Worm (Caenorhabditis elegans) whole organism, L2 larva: ENCODE measurements around the gene fbxa-201.

Experiments
- F13H6.1 ChIP-seq: sonication (generic microtip); optimal IDR thresholded peaks from 2 replicates; lab custom pipeline; 2016; ENCODE audit warnings: missing genetic modification characterization, missing compliant biosample characterization
- R02D3.7 ChIP-seq: fragments of 150-350 bp; optimal IDR thresholded peaks from 2 replicates; lab custom pipeline; 2014; ENCODE audit warnings: missing biosample characterization, missing genetic modification characterization
- Y55F3AM.14 ChIP-seq: fragments of 200-800 bp; sonication (Bioruptor generic); optimal IDR thresholded peaks from 2 replicates; lab custom pipeline; 2018; ENCODE audit warnings: mild to moderate bottlenecking, missing genetic modification characterization, missing compliant biosample characterization
- ZK546.5 ChIP-seq: sonication (generic microtip); optimal IDR thresholded peaks from 2 replicates; lab custom pipeline; 2017; ENCODE audit warnings: missing biosample characterization, missing genetic modification characterization
- ama-1 ChIP-seq: fragments of 150-350 bp; optimal IDR thresholded peaks from 2 replicates; lab custom pipeline; 2018; ENCODE audit warnings: inconsistent platforms
- blmp-1 ChIP-seq: sonication (generic microtip); optimal IDR thresholded peaks from 2 replicates; lab custom pipeline; 2017; ENCODE audit warnings: missing genetic modification characterization, mild to moderate bottlenecking, missing compliant biosample characterization, antibody characterized with exemption, moderate library complexity; ENCODE audit not compliant: insufficient read depth
- ceh-82 ChIP-seq: fragments of 150-350 bp; optimal IDR thresholded peaks from 2 replicates; lab custom pipeline; 2014; ENCODE audit warnings: missing biosample characterization, missing genetic modification characterization
- crh-2 ChIP-seq: sonication (generic microtip); optimal IDR thresholded peaks from 2 replicates; lab custom pipeline; 2017; ENCODE audit warnings: missing biosample characterization, missing genetic modification characterization
- egl-27 ChIP-seq: sonication (generic microtip); optimal IDR thresholded peaks from 3 replicates; lab custom pipeline; 2017; ENCODE audit warnings: missing biosample characterization, missing genetic modification reagents, missing genetic modification characterization
- elt-1 ChIP-seq: fragments of 150-350 bp; optimal IDR thresholded peaks from 2 replicates; lab custom pipeline; 2014; ENCODE audit warnings: missing biosample characterization, missing genetic modification characterization
- fos-1 ChIP-seq: fragments of 150-350 bp; optimal IDR thresholded peaks from 2 replicates; lab custom pipeline; 2014; ENCODE audit warnings: missing biosample characterization, missing genetic modification characterization
- gmeb-1 ChIP-seq: fragments of 150-350 bp; optimal IDR thresholded peaks from 2 replicates; lab custom pipeline; 2014; ENCODE audit warnings: missing biosample characterization, missing genetic modification characterization
- lin-11 ChIP-seq: fragments of 150-350 bp; sonication (generic microtip); optimal IDR thresholded peaks from 2 replicates; lab custom pipeline; 2014; ENCODE audit warnings: missing biosample characterization, missing genetic modification characterization, inconsistent platforms, mixed read lengths
- lin-13 ChIP-seq: fragments of 150-350 bp; optimal IDR thresholded peaks from 2 replicates; lab custom pipeline; 2014; ENCODE audit warnings: missing biosample characterization, missing genetic modification reagents, missing genetic modification characterization
- mab-5 ChIP-seq: fragments of 150-350 bp; optimal IDR thresholded peaks from 2 replicates; lab custom pipeline; 2014; ENCODE audit warnings: missing biosample characterization, missing genetic modification characterization
- mdl-1 ChIP-seq, 2 experiments: fragments of 150-350 bp in 1 of 2; sonication (generic microtip) in 1 of 2; optimal IDR thresholded peaks; 2 replicates each; lab custom pipeline; 2017; ENCODE audit warnings: missing biosample characterization in 2 of 2, missing genetic modification characterization in 2 of 2
- nhr-11 ChIP-seq: fragments of 150-350 bp; optimal IDR thresholded peaks from 2 replicates; lab custom pipeline; 2014; ENCODE audit warnings: missing biosample characterization, missing genetic modification characterization
- nhr-12 ChIP-seq: fragments of 150-350 bp; optimal IDR thresholded peaks from 2 replicates; lab custom pipeline; 2014; ENCODE audit warnings: missing biosample characterization, missing genetic modification characterization
- nhr-129 ChIP-seq: fragments of 150-350 bp; optimal IDR thresholded peaks from 2 replicates; lab custom pipeline; 2014; ENCODE audit warnings: missing biosample characterization, missing genetic modification characterization
- nhr-237 ChIP-seq: fragments of 150-350 bp; optimal IDR thresholded peaks from 2 replicates; lab custom pipeline; 2014; ENCODE audit warnings: missing biosample characterization, missing genetic modification characterization
- nhr-25 ChIP-seq: fragments of 150-350 bp; sonication (generic microtip); optimal IDR thresholded peaks from 3 replicates; lab custom pipeline; 2014; ENCODE audit warnings: missing biosample characterization, missing genetic modification characterization
- nhr-77 ChIP-seq: fragments of 150-350 bp; optimal IDR thresholded peaks from 2 replicates; lab custom pipeline; 2014; ENCODE audit warnings: missing biosample characterization, missing genetic modification characterization
- sem-4 ChIP-seq: fragments of 150-350 bp; optimal IDR thresholded peaks from 2 replicates; lab custom pipeline; 2014; ENCODE audit warnings: missing biosample characterization, missing genetic modification reagents, missing genetic modification characterization
- skn-1 ChIP-seq: sonication (generic microtip); optimal IDR thresholded peaks from 2 replicates; lab custom pipeline; 2017; ENCODE audit warnings: missing biosample characterization, missing genetic modification characterization
- sma-3 ChIP-seq: sonication (generic microtip); optimal IDR thresholded peaks from 2 replicates; lab custom pipeline; 2016; ENCODE audit warnings: missing genetic modification reagents, missing genetic modification characterization, missing compliant biosample characterization
- sma-9 ChIP-seq, 2 experiments: fragments of 150-350 bp in 1 of 2; sonication (generic microtip) in 1 of 2; optimal IDR thresholded peaks; 2 replicates each; lab custom pipeline; 2014 to 2016; ENCODE audit warnings: missing genetic modification characterization in 2 of 2, mild to moderate bottlenecking in 1 of 2, missing biosample characterization in 1 of 2, missing compliant biosample characterization in 1 of 2, missing genetic modification reagents in 1 of 2, moderate library complexity in 1 of 2
- unc-55 ChIP-seq: fragments of 150-350 bp; sonication (generic microtip); optimal IDR thresholded peaks from 3 replicates; lab custom pipeline; 2014; ENCODE audit warnings: missing biosample characterization, missing genetic modification reagents, missing genetic modification characterization
- unc-62 ChIP-seq: fragments of 150-350 bp; optimal IDR thresholded peaks from 2 replicates; lab custom pipeline; 2014; ENCODE audit warnings: missing biosample characterization, missing genetic modification reagents, missing genetic modification characterization
- ztf-4 ChIP-seq: fragments of 150-350 bp; optimal IDR thresholded peaks from 2 replicates; lab custom pipeline; 2014; ENCODE audit warnings: missing biosample characterization, missing genetic modification characterization

The fbxa-201 gene

ce11 chrV:1968809-1969208 lies 6.3 kb upstream of the fbxa-201 start:
- TF ChIP-seq Y55F3AM.14 = no peak
- no peak for TF ChIP-seq nhr-237 (tag; lab: Kevin White, UChicago)
- TF ChIP-seq nhr-77 (tag; lab: Kevin White, UChicago) = no peak

ce11 chrV:1969228-1969627 lies 5.9 kb upstream of the fbxa-201 start, which contains the start of gene acs-3:
Gene acs-3, plus strand, starts transcription at chrV:1969528.
- TF ChIP-seq lin-13 (GFP tag; lab: Kevin White, UChicago) = no peak

- TF ChIP-seq elt-1 (no peak), nhr-25 (tag; lab: Kevin White, UChicago) (no peak), sem-4 (tag; lab: Kevin White, UChicago) (no peak), mab-5 (tag; lab: Kevin White, UChicago) (no peak), crh-2 (tag; lab: Kevin White, UChicago) (no peak), blmp-1 (tag; lab: Kevin White, UChicago) (no peak), gmeb-1 (tag; lab: Kevin White, UChicago) (no peak), nhr-237 (tag; lab: Kevin White, UChicago) (no peak), lin-13 (GFP tag; lab: Kevin White, UChicago) (no peak), F13H6.1 (tag; lab: Kevin White, UChicago) (no peak), ama-1 (lab: Kevin White, UChicago) (no peak), nhr-11 (tag; lab: Kevin White, UChicago) (no peak)
These were observed 5.5 kb upstream of the fbxa-201 start for ce11 chrV:1969690-1970089.

- TF ChIP-seq sma-9 (GFP tag; optimal IDR thresholded peaks at IDR 0.05; lab: Kevin White, UChicago) = no peak
- no peak for TF ChIP-seq sma-9 (tag; optimal IDR thresholded peaks at IDR 0.05; lab: Kevin White, UChicago)
These were observed 3.8 kb downstream of the fbxa-201 start, which contains the start of gene T08B1.4 for ce11 chrV:1978968-1979367. Gene T08B1.4, plus strand, starts transcription at chrV:1979268.

ce11 chrV:1986954-1987353 lies 11.8 kb downstream of the fbxa-201 start, which contains the start of gene T08B1.1:
Gene T08B1.1, minus strand, starts transcription at chrV:1987045.
- TF ChIP-seq egl-27 (tag; lab: Kevin White, UChicago) (no peak), elt-1 (no peak), nhr-12 (tag; lab: Kevin White, UChicago) (no peak), fos-1 (tag; lab: Kevin White, UChicago) (peak; percentile 55), crh-2 (tag; lab: Kevin White, UChicago) (peak; percentile 27)

- TF ChIP-seq ceh-82 (tag; lab: Kevin White, UChicago) (no peak), ztf-4 (tag; lab: Kevin White, UChicago) (no peak), nhr-129 (no peak), unc-55 (GFP tag; lab: Kevin White, UChicago) (no peak), skn-1 (tag; lab: Kevin White, UChicago) (peak; percentile 6), sem-4 (tag; lab: Kevin White, UChicago) (no peak), mdl-1 (tag; optimal IDR thresholded peaks at IDR 0.05; lab: Kevin White, UChicago) (no peak), nhr-11 (tag; lab: Kevin White, UChicago) (no peak), lin-13 (GFP tag; lab: Kevin White, UChicago) (no peak), crh-2 (tag; lab: Kevin White, UChicago) (peak; percentile 49), fos-1 (tag; lab: Kevin White, UChicago) (peak; percentile 58)
These were observed 14.1 kb downstream of the fbxa-201 start for ce11 chrV:1989220-1989619.

ce11 chrV:1991381-1991780 lies 16.2 kb downstream of the fbxa-201 start:
- TF ChIP-seq elt-1 (no peak), unc-62 (GFP tag; lab: Kevin White, UChicago) (no peak), nhr-77 (tag; lab: Kevin White, UChicago) (no peak), ama-1 (lab: Kevin White, UChicago) (no peak), mdl-1 (tag; optimal IDR thresholded peaks at IDR 0.05; lab: Kevin White, UChicago) (no peak), blmp-1 (tag; lab: Kevin White, UChicago) (no peak), R02D3.7 (tag; lab: Kevin White, UChicago) (no peak), ZK546.5 (tag; lab: Kevin White, UChicago) (no peak), lin-11 (tag; lab: Kevin White, UChicago) (no peak), sma-3 (GFP tag; lab: Kevin White, UChicago) (no peak), lin-13 (GFP tag; lab: Kevin White, UChicago) (no peak), sma-9 (GFP tag; optimal IDR thresholded peaks at IDR 0.05; lab: Kevin White, UChicago) (no peak), sma-9 (tag; optimal IDR thresholded peaks at IDR 0.05; lab: Kevin White, UChicago) (no peak), nhr-12 (tag; lab: Kevin White, UChicago) (no peak)
